Fruit fly (Drosophila melanogaster): ENCODE results near the gene Nnk.

Gene Nnk

dm6 chr3R:17798211-17798737 lies 6.8 kb downstream of the Nnk start, which contains the start of gene CG7379 (continued):
- TF ChIP-seq chif (GFP tag; optimal IDR thresholded peaks at IDR 0.05) (peak; percentile 73 to 75), Sin3A (optimal IDR thresholded peaks at IDR 0.05) (peak; percentile 69), btn (GFP tag; optimal IDR thresholded peaks at IDR 0.05) (no peak), Adf1 (GFP tag; IDR thresholded peaks at IDR 0.05) (peak; percentile 22; the same call in 1 of the 2 replicates), oc (tag; optimal IDR thresholded peaks at IDR 0.05) (no peak), lmd (GFP tag; IDR thresholded peaks at IDR 0.05) (peak; percentile 81), ci (GFP tag; IDR thresholded peaks at IDR 0.05) (peak; percentile 77), CG11696 (GFP tag; IDR thresholded peaks at IDR 0.05) (no peak), cato (GFP tag; optimal IDR thresholded peaks at IDR 0.05; ENCODE audit: borderline replicate concordance) (peak; percentile 83), sr (GFP tag; IDR thresholded peaks at IDR 0.05) (peak; percentile 25; the same call in 1 of the 3 replicates), ro (GFP tag; IDR thresholded peaks at IDR 0.05) (peak; percentile 36; the same call in 1 of the 2 replicates), CG7556 (GFP tag; optimal IDR thresholded peaks at IDR 0.05) (peak; percentile 88), zfh2 (GFP tag; optimal IDR thresholded peaks at IDR 0.05) (peak; percentile 94), seq (GFP tag; IDR thresholded peaks at IDR 0.05) (peak; percentile 68), CG10267 (tag; optimal IDR thresholded peaks at IDR 0.05) (peak; percentile 100), row (GFP tag; IDR thresholded peaks at IDR 0.05) (peak; percentile 69), gcm (GFP tag; optimal IDR thresholded peaks at IDR 0.05) (peak; percentile 41), CG9932 (GFP tag; IDR thresholded peaks at IDR 0.05) (peak; percentile 97), HmgD (GFP tag; optimal IDR thresholded peaks at IDR 0.05) (peak; percentile 62), CG18764 (GFP tag; optimal IDR thresholded peaks at IDR 0.05) (peak; percentile 78), Xbp1 (GFP tag; optimal IDR thresholded peaks at IDR 0.05) (peak; percentile 88), CG30403 (GFP tag; optimal IDR thresholded peaks at IDR 0.05) (peak; percentile 90), zfh1 (GFP tag; IDR thresholded peaks at IDR 0.05) (peak; percentile 88), gt (GFP tag; IDR thresholded peaks at IDR 0.05) (peak; percentile 50; the same call in 1 of the 2 replicates), MESR4 (GFP tag; optimal IDR thresholded peaks at IDR 0.05) (peak; percentile 98), sisA (GFP tag; IDR thresholded peaks at IDR 0.05) (peak; percentile 85), H15 (GFP tag; IDR thresholded peaks at IDR 0.05) (peak; percentile 72; the same call in 2 of the 3 replicates), h (optimal IDR thresholded peaks at IDR 0.05) (no peak), tll (GFP tag; optimal IDR thresholded peaks at IDR 0.05) (no peak), abd-A (tag; optimal IDR thresholded peaks at IDR 0.05) (no peak), CG7786 (GFP tag; optimal IDR thresholded peaks at IDR 0.05) (peak; percentile 86), Med (GFP tag) (peak; percentile 97), CG17802 (tag; optimal IDR thresholded peaks at IDR 0.05) (peak; percentile 89), CTCF (GFP tag; optimal IDR thresholded peaks at IDR 0.05) (peak; percentile 28), CG1647 (GFP tag; optimal IDR thresholded peaks at IDR 0.05) (peak; percentile 87), Drgx (GFP tag; IDR thresholded peaks at IDR 0.05) (peak; percentile 53), hbn (GFP tag; IDR thresholded peaks at IDR 0.05; ENCODE audit: partially characterized antibody) (no peak), chinmo (GFP tag; IDR thresholded peaks at IDR 0.05; ENCODE audit: partially characterized antibody) (no peak), stc (GFP tag; IDR thresholded peaks at IDR 0.05) (no peak), Ptx1 (GFP tag; IDR thresholded peaks at IDR 0.05) (peak; percentile 80), kah (GFP tag; optimal IDR thresholded peaks at IDR 0.05) (no peak), mirr (GFP tag; optimal IDR thresholded peaks at IDR 0.05) (peak; percentile 56), kay (GFP tag; optimal IDR thresholded peaks at IDR 0.05) (peak; percentile 83), CG6813 (GFP tag; optimal IDR thresholded peaks at IDR 0.05) (no peak), onecut (GFP tag; IDR thresholded peaks at IDR 0.05) (peak; percentile 58), CG9437 (GFP tag; optimal IDR thresholded peaks at IDR 0.05) (peak; percentile 78), CG3407 (GFP tag; optimal IDR thresholded peaks at IDR 0.05) (peak; percentile 72), CG6254 (GFP tag; optimal IDR thresholded peaks at IDR 0.05) (peak; percentile 12), Hmx (GFP tag; optimal IDR thresholded peaks at IDR 0.05) (peak; percentile 47), CG10209 (GFP tag; optimal IDR thresholded peaks at IDR 0.05) (peak; percentile 90), NC2β (GFP tag; optimal IDR thresholded peaks at IDR 0.05) (peak; percentile 63), Pdp1 (GFP tag; optimal IDR thresholded peaks at IDR 0.05) (peak; percentile 64 to 82)
